Fruit fly (Drosophila melanogaster) whole organism, adult: ENCODE results near the gene Yp1.

Experiments used
- CG5204 ChIP-seq: fragments of 200-800 bp; sonication (Bioruptor generic); optimal IDR thresholded peaks from 2 replicates; lab custom pipeline; 2016; ENCODE audit warnings: missing biosample characterization, missing genetic modification characterization
- Mnt ChIP-seq: fragments of 200-800 bp; sonication (Bioruptor generic); optimal IDR thresholded peaks from 2 replicates; lab custom pipeline; 2016; ENCODE audit warnings: missing biosample characterization, mild to moderate bottlenecking, missing genetic modification characterization
- tj ChIP-seq: fragments of 200-800 bp; sonication (Bioruptor generic); optimal IDR thresholded peaks from 3 replicates; lab custom pipeline; 2017; ENCODE audit warnings: missing biosample characterization, mild to moderate bottlenecking, missing genetic modification characterization, moderate library complexity

- TF ChIP-seq tj = no peak
- TF ChIP-seq CG5204 (GFP tag; lab: Kevin White, UChicago) = no peak
- no peak for TF ChIP-seq Mnt
These were observed 13.9 kb downstream of the Yp1 start for dm6 chrX:10067528-10067927.
